Fruit fly (Drosophila melanogaster) whole organism, embryonic: ENCODE results near the gene Gr93d.

ENCODE experiments used
- Abd-B ChIP-seq: fragments of 200-800 bp; sonication (Bioruptor generic); optimal IDR thresholded peaks from 2 replicates; lab custom pipeline; 2018; ENCODE audit warnings: missing biosample characterization, mild to moderate bottlenecking, missing genetic modification characterization, moderate library complexity
- Ada2b ChIP-seq: fragments of 200-800 bp; sonication (Bioruptor generic); IDR thresholded peaks from 2 replicates; pipeline ENCODE4 v1.3.6; 2022; ENCODE audit warnings: missing biosample characterization, missing genetic modification characterization
- Bdp1 ChIP-seq: fragments of 200-800 bp; sonication (Bioruptor generic); optimal IDR thresholded peaks from 3 replicates; lab custom pipeline; 2016; ENCODE audit warnings: missing biosample characterization, missing genetic modification characterization
- CG10979 ChIP-seq: fragments of 200-800 bp; sonication (Bioruptor generic); optimal IDR thresholded peaks from 2 replicates; lab custom pipeline; 2018; ENCODE audit warnings: missing biosample characterization, mild to moderate bottlenecking, missing genetic modification characterization, moderate library complexity
- CG11723 ChIP-seq: fragments of 200-800 bp; sonication (Bioruptor generic); optimal IDR thresholded peaks from 2 replicates; lab custom pipeline; 2017; ENCODE audit warnings: missing biosample characterization, mild to moderate bottlenecking, missing genetic modification characterization
- CG14050 ChIP-seq: fragments of 200-800 bp; sonication (Bioruptor generic); IDR thresholded peaks from 3 replicates; pipeline ENCODE4 v1.3.6; 2022; ENCODE audit warnings: missing biosample characterization, missing genetic modification characterization
- CG15073 ChIP-seq: fragments of 200-800 bp; sonication (Bioruptor generic); optimal IDR thresholded peaks from 2 replicates; lab custom pipeline; 2016; ENCODE audit warnings: missing biosample characterization, missing genetic modification characterization
- CG15479 ChIP-seq: fragments of 200-800 bp; sonication (Bioruptor generic); optimal IDR thresholded peaks from 3 replicates; lab custom pipeline; 2019; ENCODE audit warnings: missing biosample characterization, mild to moderate bottlenecking, missing genetic modification characterization, moderate library complexity
- CG17912 ChIP-seq: fragments of 200-800 bp; sonication (Bioruptor generic); optimal IDR thresholded peaks from 2 replicates; lab custom pipeline; 2018; ENCODE audit warnings: missing biosample characterization, mild to moderate bottlenecking, missing genetic modification characterization
- CG18599 ChIP-seq: fragments of 200-800 bp; sonication (Bioruptor generic); optimal IDR thresholded peaks from 3 replicates; lab custom pipeline; 2017; ENCODE audit warnings: missing biosample characterization, missing genetic modification characterization, mild to moderate bottlenecking, moderate library complexity, missing genetic modification reagents
- CG18764 ChIP-seq: fragments of 200-800 bp; sonication (Bioruptor generic); optimal IDR thresholded peaks from 3 replicates; lab custom pipeline; 2016; ENCODE audit warnings: missing biosample characterization, missing genetic modification characterization
- CG2678 ChIP-seq: fragments of 200-800 bp; sonication (Bioruptor generic); optimal IDR thresholded peaks from 3 replicates; lab custom pipeline; 2019; ENCODE audit warnings: missing biosample characterization, mild to moderate bottlenecking, missing genetic modification characterization, moderate library complexity
- CG2875 ChIP-seq: fragments of 200-800 bp; sonication (Bioruptor generic); optimal IDR thresholded peaks from 2 replicates; lab custom pipeline; 2017; ENCODE audit warnings: missing biosample characterization, mild to moderate bottlenecking, missing genetic modification characterization, missing genetic modification reagents
- CG5180 ChIP-seq: fragments of 200-800 bp; sonication (Bioruptor generic); optimal IDR thresholded peaks from 3 replicates; lab custom pipeline; 2017; ENCODE audit warnings: missing biosample characterization, missing genetic modification characterization, mild to moderate bottlenecking, moderate library complexity, missing genetic modification reagents
- CG7556 ChIP-seq: fragments of 200-800 bp; sonication (Bioruptor generic); optimal IDR thresholded peaks from 2 replicates; lab custom pipeline; 2017; ENCODE audit warnings: missing biosample characterization, mild to moderate bottlenecking, missing genetic modification characterization
- CG7839 ChIP-seq: fragments of 200-800 bp; sonication (Bioruptor generic); optimal IDR thresholded peaks from 3 replicates; lab custom pipeline; 2018; ENCODE audit warnings: missing biosample characterization, mild to moderate bottlenecking, missing genetic modification characterization, moderate library complexity
- CG8478 ChIP-seq: fragments of >200 bp; optimal IDR thresholded peaks from 2 replicates; lab custom pipeline; 2018
- CTCF ChIP-seq: fragments of 200-800 bp; sonication (Bioruptor generic); optimal IDR thresholded peaks from 2 replicates; lab custom pipeline; 2017; ENCODE audit warnings: missing biosample characterization, mild to moderate bottlenecking, missing genetic modification characterization, moderate library complexity
- CrebB ChIP-seq: fragments of 200-800 bp; sonication (Bioruptor generic); optimal IDR thresholded peaks from 3 replicates; lab custom pipeline; 2018; ENCODE audit warnings: missing biosample characterization, mild to moderate bottlenecking, missing genetic modification characterization
- Drgx ChIP-seq: fragments of 200-800 bp; sonication (Bioruptor generic); IDR thresholded peaks from 2 replicates; pipeline ENCODE4 v1.3.6; 2022; ENCODE audit warnings: missing biosample characterization, missing genetic modification characterization
- Lpt ChIP-seq: fragments of >200 bp; optimal IDR thresholded peaks from 2 replicates; lab custom pipeline; 2018; ENCODE audit warnings: missing biosample characterization, missing genetic modification characterization
- Max ChIP-seq: fragments of 200-800 bp; sonication (Bioruptor generic); optimal IDR thresholded peaks from 2 replicates; lab custom pipeline; 2016; ENCODE audit warnings: missing biosample characterization, mild to moderate bottlenecking, missing genetic modification characterization
- Neu2 ChIP-seq: fragments of 200-800 bp; sonication (Bioruptor generic); optimal IDR thresholded peaks from 3 replicates; lab custom pipeline; 2016; ENCODE audit warnings: missing biosample characterization, missing genetic modification characterization, borderline replicate concordance
- Taf1 ChIP-seq: fragments of 200-800 bp; sonication (Bioruptor generic); IDR thresholded peaks from 2 replicates; pipeline ENCODE4 v1.3.6; 2022; ENCODE audit warnings: missing biosample characterization, missing genetic modification characterization
- bigmax ChIP-seq: fragments of 200-800 bp; sonication (Bioruptor generic); optimal IDR thresholded peaks from 2 replicates; lab custom pipeline; 2018; ENCODE audit warnings: missing biosample characterization, mild to moderate bottlenecking, missing genetic modification characterization
- chinmo ChIP-seq: fragments of 200-800 bp; sonication (Bioruptor generic); IDR thresholded peaks from 4 replicates; pipeline ENCODE4 v1.3.6; 2022; ENCODE audit warnings: missing biosample characterization, missing genetic modification characterization; ENCODE audit not compliant: partially characterized antibody
- cwo ChIP-seq: fragments of 200-800 bp; sonication (Bioruptor generic); optimal IDR thresholded peaks from 3 replicates; lab custom pipeline; 2017; ENCODE audit warnings: missing biosample characterization, missing genetic modification characterization, mild to moderate bottlenecking, moderate library complexity, missing genetic modification reagents
- dmrt11E ChIP-seq: fragments of 200-800 bp; sonication (Bioruptor generic); optimal IDR thresholded peaks from 3 replicates; lab custom pipeline; 2018; ENCODE audit warnings: missing biosample characterization, mild to moderate bottlenecking, missing genetic modification characterization, moderate library complexity
- ewg ChIP-seq: fragments of 200-800 bp; sonication (Bioruptor generic); optimal IDR thresholded peaks from 3 replicates; lab custom pipeline; 2017; ENCODE audit warnings: mild to moderate bottlenecking, missing biosample characterization, missing genetic modification reagents, missing genetic modification characterization
- gce ChIP-seq: fragments of 200-800 bp; sonication (Bioruptor generic); IDR thresholded peaks from 3 replicates; pipeline ENCODE4 v1.3.6; 2022; ENCODE audit warnings: missing biosample characterization, missing genetic modification characterization
- gsb ChIP-seq: fragments of 200-800 bp; sonication (Bioruptor generic); IDR thresholded peaks from 2 replicates; pipeline ENCODE4 v1.3.6; 2022; ENCODE audit warnings: missing biosample characterization, missing genetic modification characterization
- gt ChIP-seq: fragments of 200-800 bp; sonication (Bioruptor generic); IDR thresholded peaks from 2 replicates; pipeline ENCODE4 v1.3.6; 2022; ENCODE audit warnings: missing biosample characterization, missing genetic modification characterization
- hkb ChIP-seq, 2 experiments: fragments of 200-800 bp in 1 of 2; fragments of >200 bp in 1 of 2; sonication (Bioruptor generic) in 1 of 2; IDR thresholded peaks in 1 of 2; optimal IDR thresholded peaks in 1 of 2; 2 replicates each; pipeline versions ENCODE4 v1.3.6 to Lab custom; 2017 to 2022; ENCODE audit warnings: missing biosample characterization in 1 of 2, missing genetic modification characterization in 1 of 2
- jumu ChIP-seq: fragments of 200-800 bp; sonication (Bioruptor generic); optimal IDR thresholded peaks from 3 replicates; lab custom pipeline; 2016; ENCODE audit warnings: missing biosample characterization, missing genetic modification characterization
- kay ChIP-seq: fragments of 200-800 bp; sonication (Bioruptor generic); optimal IDR thresholded peaks from 2 replicates; lab custom pipeline; 2016; ENCODE audit warnings: missing biosample characterization, missing genetic modification characterization
- pros ChIP-seq: fragments of 200-800 bp; sonication (Bioruptor generic); optimal IDR thresholded peaks from 3 replicates; lab custom pipeline; 2019; ENCODE audit warnings: missing biosample characterization, mild to moderate bottlenecking, missing genetic modification characterization, moderate library complexity
- row ChIP-seq: fragments of 200-800 bp; sonication (Bioruptor generic); IDR thresholded peaks from 3 replicates; pipeline ENCODE4 v1.3.6; 2022; ENCODE audit warnings: missing biosample characterization, missing genetic modification characterization
- run ChIP-seq: fragments of 200-800 bp; sonication (Bioruptor generic); optimal IDR thresholded peaks from 3 replicates; lab custom pipeline; 2018; ENCODE audit warnings: missing biosample characterization, mild to moderate bottlenecking, missing genetic modification characterization
- scrt ChIP-seq: fragments of 200-800 bp; sonication (Bioruptor generic); optimal IDR thresholded peaks from 2 replicates; lab custom pipeline; 2018; ENCODE audit warnings: missing biosample characterization, mild to moderate bottlenecking, missing genetic modification characterization, moderate library complexity
- sd ChIP-seq: fragments of 200-800 bp; sonication (Bioruptor generic); optimal IDR thresholded peaks from 3 replicates; lab custom pipeline; 2018; ENCODE audit warnings: missing biosample characterization, mild to moderate bottlenecking, missing genetic modification characterization, moderate library complexity
- sens-2 ChIP-seq: fragments of 200-800 bp; sonication (Bioruptor generic); IDR thresholded peaks from 2 replicates; pipeline ENCODE4 v1.3.6; 2022; ENCODE audit warnings: missing biosample characterization, missing genetic modification characterization
- so ChIP-seq: fragments of 200-800 bp; sonication (Bioruptor generic); IDR thresholded peaks from 3 replicates; pipeline ENCODE4 v1.3.6; 2022; ENCODE audit warnings: missing biosample characterization, missing genetic modification characterization
- tll ChIP-seq, 2 experiments: fragments of 200-800 bp in 1 of 2; fragments of >200 bp in 1 of 2; sonication (Bioruptor generic) in 1 of 2; optimal IDR thresholded peaks; 2 replicates each; lab custom pipeline; 2017 to 2019; ENCODE audit warnings: missing biosample characterization in 2 of 2, missing genetic modification characterization in 2 of 2, mild to moderate bottlenecking in 1 of 2, moderate library complexity in 1 of 2
- toy ChIP-seq: fragments of 200-800 bp; sonication (Bioruptor generic); IDR thresholded peaks from 2 replicates; pipeline ENCODE4 v1.3.6; 2022; ENCODE audit warnings: missing biosample characterization, missing genetic modification characterization
- tup ChIP-seq: fragments of 200-800 bp; sonication (Bioruptor generic); optimal IDR thresholded peaks from 2 replicates; lab custom pipeline; 2016; ENCODE audit warnings: missing biosample characterization, mild to moderate bottlenecking, missing genetic modification characterization, moderate library complexity
- usp ChIP-seq: fragments of >200 bp; optimal IDR thresholded peaks from 2 replicates; lab custom pipeline; 2017; ENCODE audit warnings: missing biosample characterization, missing genetic modification characterization
- vnd ChIP-seq: fragments of 200-800 bp; sonication (Bioruptor generic); IDR thresholded peaks from 3 replicates; pipeline ENCODE4 v1.3.6; 2022; ENCODE audit warnings: missing biosample characterization, missing genetic modification characterization; ENCODE audit not compliant: partially characterized antibody
- zf30C ChIP-seq: fragments of 200-800 bp; sonication (Bioruptor generic); optimal IDR thresholded peaks from 3 replicates; lab custom pipeline; 2018; ENCODE audit warnings: missing biosample characterization, mild to moderate bottlenecking, missing genetic modification characterization

The Gr93d gene

dm6 chr3R:21870158-21870971, 23.9 kb upstream of the Gr93d start, which contains the start of gene CG31431 (continued):
- TF ChIP-seq CG17912 (GFP tag; lab: Kevin White, UChicago) (peak; percentile 74), vnd (GFP tag; lab: Robert Waterston, UW) (no peak), hkb (optimal IDR thresholded peaks at IDR 0.05; lab: Kevin White, UChicago) (no peak), hkb (GFP tag; IDR thresholded peaks at IDR 0.05; lab: Robert Waterston, UW) (peak; percentile 98), Neu2 (peak; percentile 88), Lpt (GFP tag; lab: Kevin White, UChicago) (no peak), CG2875 (GFP tag; lab: Kevin White, UChicago) (peak; percentile 92), Taf1 (GFP tag; lab: Robert Waterston, UW) (peak; percentile 97), zf30C (GFP tag; lab: Kevin White, UChicago) (peak; percentile 93), run (tag; lab: Kevin White, UChicago) (peak; percentile 85), Bdp1 (GFP tag; lab: Kevin White, UChicago) (peak; percentile 88), Max (GFP tag; lab: Kevin White, UChicago) (peak; percentile 94), CG5180 (GFP tag; lab: Kevin White, UChicago) (peak; percentile 89), usp (no peak), CG8478 (lab: Kevin White, UChicago) (no peak), toy (GFP tag; lab: Robert Waterston, UW) (peak; percentile 96), CTCF (peak; percentile 58), scrt (GFP tag; lab: Kevin White, UChicago) (peak; percentile 95), pros (GFP tag; lab: Kevin White, UChicago) (peak; percentile 67), chinmo (0 out of 4 replicates have a peak, but pooled peaks have one; percentile 17), gsb (GFP tag; lab: Robert Waterston, UW) (peak; percentile 97), bigmax (GFP tag; lab: Kevin White, UChicago) (peak; percentile 55), CrebB (peak; percentile 97), sens-2 (peak; percentile 93), gt (GFP tag; lab: Robert Waterston, UW) (peak; percentile 88), kay (GFP tag; lab: Kevin White, UChicago) (peak; percentile 95), dmrt11E (tag; lab: Kevin White, UChicago) (peak; percentile 94), CG7839 (tag; lab: Kevin White, UChicago) (peak; percentile 99), CG2678 (peak; percentile 98), ewg (peak; percentile 90), CG18599 (peak; percentile 99), so (GFP tag; lab: Robert Waterston, UW) (peak; percentile 97), Ada2b (peak; percentile 98), row (GFP tag; lab: Robert Waterston, UW) (peak; percentile 99), cwo (GFP tag; lab: Kevin White, UChicago) (peak; percentile 97), gce (peak; percentile 95), jumu (GFP tag; lab: Kevin White, UChicago) (peak; percentile 97), tup (GFP tag; lab: Kevin White, UChicago) (peak; percentile 94), Drgx (GFP tag; lab: Robert Waterston, UW) (peak; percentile 94), CG18764 (GFP tag; lab: Kevin White, UChicago) (peak; percentile 94), tll (GFP tag; optimal IDR thresholded peaks at IDR 0.05; lab: Kevin White, UChicago) (peak in 1 of 2 experiments; percentile 72), CG10979 (tag; lab: Kevin White, UChicago) (peak; percentile 96), CG11723 (GFP tag; lab: Kevin White, UChicago) (peak; percentile 88), CG15479 (peak; percentile 58), sd (tag; lab: Kevin White, UChicago) (peak; percentile 93), Abd-B (GFP tag; lab: Kevin White, UChicago) (peak; percentile 93), CG7556 (GFP tag; lab: Kevin White, UChicago) (peak; percentile 97), CG15073 (GFP tag; lab: Kevin White, UChicago) (peak; percentile 78), CG14050 (peak; percentile 96)
